Fruit fly (Drosophila melanogaster): ENCODE results near the gene Stip1.

DNA sequence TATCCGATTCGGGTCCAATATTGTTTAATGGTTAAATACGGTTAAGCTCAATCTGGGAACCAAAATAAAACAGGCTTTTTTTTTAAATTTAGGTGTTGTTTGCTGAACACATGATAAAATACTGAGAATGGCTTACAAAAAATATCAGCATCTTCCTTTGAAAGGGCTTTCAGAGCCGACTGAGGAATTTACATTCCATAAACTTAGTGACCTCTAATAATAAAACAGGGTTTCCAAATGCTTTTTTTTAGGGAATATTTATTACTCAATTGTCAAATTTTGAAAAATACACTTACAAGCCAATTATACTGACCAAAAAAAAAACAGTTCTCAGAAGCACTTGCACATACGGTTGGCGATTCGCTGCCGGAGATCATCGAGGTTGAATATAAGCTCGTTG lies 34.7 kb downstream of the Stip1 start, which contains the start of gene CG43755:
- no peak for TF ChIP-seq insv (optimal IDR thresholded peaks at IDR 0.05)
- no peak for TF ChIP-seq h (optimal IDR thresholded peaks at IDR 0.05)
